Fruit fly (Drosophila melanogaster) whole organism, embryonic: ENCODE results near the gene FipoQ.

Source experiments
- Abd-B ChIP-seq: fragments of 200-800 bp; sonication (Bioruptor generic); optimal IDR thresholded peaks from 2 replicates; lab custom pipeline; 2018; ENCODE audit warnings: missing biosample characterization, mild to moderate bottlenecking, missing genetic modification characterization, moderate library complexity
- Aef1 ChIP-seq: fragments of 200-800 bp; sonication (Bioruptor generic); IDR thresholded peaks from 3 replicates; pipeline ENCODE4 v1.3.6; 2022; ENCODE audit warnings: missing biosample characterization, missing genetic modification characterization
- CG11093 ChIP-seq: fragments of 200-800 bp; sonication (Bioruptor generic); IDR thresholded peaks from 3 replicates; pipeline ENCODE4 v1.3.6; 2022; ENCODE audit warnings: missing biosample characterization, missing genetic modification characterization
- CG11398 ChIP-seq: fragments of 200-800 bp; sonication (Bioruptor generic); optimal IDR thresholded peaks from 2 replicates; lab custom pipeline; 2016; ENCODE audit warnings: missing biosample characterization, missing genetic modification characterization
- CG11695 ChIP-seq: fragments of 200-800 bp; sonication (Bioruptor generic); IDR thresholded peaks from 3 replicates; pipeline ENCODE4 v1.3.6; 2022; ENCODE audit warnings: missing biosample characterization, missing genetic modification characterization
- CG13775 ChIP-seq: fragments of 200-800 bp; sonication (Bioruptor generic); optimal IDR thresholded peaks from 3 replicates; lab custom pipeline; 2017; ENCODE audit warnings: missing biosample characterization, mild to moderate bottlenecking, missing genetic modification characterization
- CG17328 ChIP-seq: fragments of 200-800 bp; sonication (Bioruptor generic); IDR thresholded peaks from 2 replicates; pipeline ENCODE4 v1.3.6; 2022; ENCODE audit warnings: missing biosample characterization, missing genetic modification characterization
- CG17359 ChIP-seq: fragments of 200-800 bp; sonication (Bioruptor generic); optimal IDR thresholded peaks from 3 replicates; lab custom pipeline; 2018; ENCODE audit warnings: missing biosample characterization, mild to moderate bottlenecking, missing genetic modification characterization, moderate library complexity
- CG18764 ChIP-seq: fragments of 200-800 bp; sonication (Bioruptor generic); optimal IDR thresholded peaks from 3 replicates; lab custom pipeline; 2016; ENCODE audit warnings: missing biosample characterization, missing genetic modification characterization
- CG3065 ChIP-seq: fragments of 200-800 bp; sonication (Bioruptor generic); optimal IDR thresholded peaks from 2 replicates; lab custom pipeline; 2016; ENCODE audit warnings: missing biosample characterization, missing genetic modification characterization
- CG42726 ChIP-seq: fragments of 200-800 bp; sonication (Bioruptor generic); IDR thresholded peaks from 2 replicates; pipeline ENCODE4 v1.3.6; 2022; ENCODE audit warnings: missing biosample characterization, missing genetic modification characterization; ENCODE audit not compliant: partially characterized antibody
- CG4424 ChIP-seq: fragments of 200-800 bp; sonication (Bioruptor generic); optimal IDR thresholded peaks from 3 replicates; lab custom pipeline; 2016; ENCODE audit warnings: missing biosample characterization, missing genetic modification characterization
- CG4854 ChIP-seq: fragments of 200-800 bp; sonication (Bioruptor generic); optimal IDR thresholded peaks from 2 replicates; lab custom pipeline; 2016; ENCODE audit warnings: missing biosample characterization, missing genetic modification characterization, inconsistent platforms
- CG6813 ChIP-seq: fragments of 200-800 bp; sonication (Bioruptor generic); optimal IDR thresholded peaks from 2 replicates; lab custom pipeline; 2017; ENCODE audit warnings: missing biosample characterization, missing genetic modification characterization, mild to moderate bottlenecking, moderate library complexity, missing genetic modification reagents
- CG7928 ChIP-seq: fragments of 200-800 bp; sonication (Bioruptor generic); optimal IDR thresholded peaks from 2 replicates; lab custom pipeline; 2017; ENCODE audit warnings: missing biosample characterization, mild to moderate bottlenecking, missing genetic modification characterization
- CG7987 ChIP-seq: fragments of 200-800 bp; sonication (Bioruptor generic); optimal IDR thresholded peaks from 2 replicates; lab custom pipeline; 2018; ENCODE audit warnings: missing biosample characterization, mild to moderate bottlenecking, missing genetic modification characterization, moderate library complexity
- CG8359 ChIP-seq: fragments of 200-800 bp; sonication (Bioruptor generic); optimal IDR thresholded peaks from 2 replicates; lab custom pipeline; 2017; ENCODE audit warnings: missing biosample characterization, mild to moderate bottlenecking, missing genetic modification characterization, borderline replicate concordance
- CG8388 ChIP-seq: fragments of 200-800 bp; sonication (Bioruptor generic); optimal IDR thresholded peaks from 2 replicates; lab custom pipeline; 2019; ENCODE audit warnings: missing biosample characterization, mild to moderate bottlenecking, missing genetic modification characterization, moderate library complexity
- CG9932 ChIP-seq: fragments of 200-800 bp; sonication (Bioruptor generic); IDR thresholded peaks from 2 replicates; pipeline ENCODE4 v1.3.6; 2022; ENCODE audit warnings: missing biosample characterization, missing genetic modification characterization
- CkIIα-i1 ChIP-seq: fragments of 200-800 bp; sonication (Bioruptor generic); IDR thresholded peaks from 2 replicates; pipeline ENCODE4 v1.3.6; 2022; ENCODE audit warnings: missing biosample characterization, missing genetic modification characterization
- Dek ChIP-seq: fragments of 200-800 bp; sonication (Bioruptor generic); optimal IDR thresholded peaks from 3 replicates; lab custom pipeline; 2019; ENCODE audit warnings: missing biosample characterization, mild to moderate bottlenecking, missing genetic modification characterization, moderate library complexity
- Dip3 ChIP-seq: fragments of 200-800 bp; sonication (Bioruptor generic); optimal IDR thresholded peaks from 3 replicates; lab custom pipeline; 2016; ENCODE audit warnings: missing biosample characterization, missing genetic modification characterization
- Hr39 ChIP-seq: fragments of >200 bp; optimal IDR thresholded peaks from 2 replicates; lab custom pipeline; 2017
- Mrtf ChIP-seq: fragments of 200-800 bp; sonication (Bioruptor generic); IDR thresholded peaks from 3 replicates; pipeline ENCODE4 v1.3.6; 2022; ENCODE audit warnings: missing biosample characterization, missing genetic modification characterization
- Nf-YA ChIP-seq: fragments of 200-800 bp; sonication (Bioruptor generic); IDR thresholded peaks from 2 replicates; pipeline ENCODE4 v1.3.6; 2022; ENCODE audit warnings: missing biosample characterization, missing genetic modification characterization
- Poxn ChIP-seq: fragments of 200-800 bp; sonication (Bioruptor generic); IDR thresholded peaks from 2 replicates; pipeline ENCODE4 v1.3.6; 2022; ENCODE audit warnings: missing biosample characterization, missing genetic modification characterization
- Rfx ChIP-seq: fragments of 200-800 bp; sonication (Bioruptor generic); IDR thresholded peaks from 2 replicates; pipeline ENCODE4 v1.3.6; 2022; ENCODE audit warnings: missing biosample characterization, missing genetic modification characterization
- Scr ChIP-seq: fragments of 200-800 bp; sonication (Bioruptor generic); IDR thresholded peaks from 2 replicates; pipeline ENCODE4 v1.3.6; 2022; ENCODE audit warnings: missing biosample characterization, missing genetic modification characterization; ENCODE audit not compliant: partially characterized antibody
- Tbp ChIP-seq: fragments of >200 bp; optimal IDR thresholded peaks from 2 replicates; lab custom pipeline; 2018; ENCODE audit warnings: missing biosample characterization, missing genetic modification characterization
- ase ChIP-seq: fragments of 200-800 bp; sonication (Bioruptor generic); IDR thresholded peaks from 3 replicates; pipeline ENCODE4 v1.3.6; 2022; ENCODE audit warnings: missing biosample characterization, missing genetic modification characterization
- btn ChIP-seq: fragments of 200-800 bp; sonication (Bioruptor generic); optimal IDR thresholded peaks from 2 replicates; lab custom pipeline; 2016; ENCODE audit warnings: missing biosample characterization, missing genetic modification characterization
- cato ChIP-seq: fragments of 200-800 bp; sonication (Bioruptor generic); optimal IDR thresholded peaks from 2 replicates; lab custom pipeline; 2016; ENCODE audit warnings: missing biosample characterization, missing genetic modification characterization, borderline replicate concordance
- caup ChIP-seq: fragments of 200-800 bp; sonication (Bioruptor generic); optimal IDR thresholded peaks from 3 replicates; lab custom pipeline; 2017; ENCODE audit warnings: missing biosample characterization, mild to moderate bottlenecking, missing genetic modification characterization, moderate library complexity; ENCODE audit not compliant: severe bottlenecking
- cg ChIP-seq: fragments of 200-800 bp; sonication (Bioruptor generic); optimal IDR thresholded peaks from 3 replicates; lab custom pipeline; 2019; ENCODE audit warnings: missing biosample characterization, mild to moderate bottlenecking, missing genetic modification characterization, moderate library complexity
- ci ChIP-seq: fragments of 200-800 bp; sonication (Bioruptor generic); IDR thresholded peaks from 3 replicates; pipeline ENCODE4 v1.3.6; 2022; ENCODE audit warnings: missing biosample characterization, missing genetic modification characterization
- da ChIP-seq: fragments of 200-800 bp; sonication (Bioruptor generic); optimal IDR thresholded peaks from 2 replicates; lab custom pipeline; 2016; ENCODE audit warnings: missing biosample characterization, missing genetic modification characterization
- dan ChIP-seq: fragments of 200-800 bp; sonication (Bioruptor generic); IDR thresholded peaks from 2 replicates; pipeline ENCODE4 v1.3.6; 2022; ENCODE audit warnings: missing biosample characterization, missing genetic modification characterization
- dm ChIP-seq: fragments of 200-800 bp; sonication (Bioruptor generic); optimal IDR thresholded peaks from 3 replicates; lab custom pipeline; 2016; ENCODE audit warnings: missing biosample characterization, missing genetic modification characterization
- dmrt11E ChIP-seq: fragments of 200-800 bp; sonication (Bioruptor generic); optimal IDR thresholded peaks from 3 replicates; lab custom pipeline; 2018; ENCODE audit warnings: missing biosample characterization, mild to moderate bottlenecking, missing genetic modification characterization, moderate library complexity
- fd96Cb ChIP-seq: fragments of 200-800 bp; sonication (Bioruptor generic); optimal IDR thresholded peaks from 2 replicates; lab custom pipeline; 2018; ENCODE audit warnings: missing biosample characterization, mild to moderate bottlenecking, missing genetic modification characterization, moderate library complexity
- gce ChIP-seq: fragments of 200-800 bp; sonication (Bioruptor generic); IDR thresholded peaks from 3 replicates; pipeline ENCODE4 v1.3.6; 2022; ENCODE audit warnings: missing biosample characterization, missing genetic modification characterization
- gem ChIP-seq: fragments of 200-800 bp; sonication (Bioruptor generic); optimal IDR thresholded peaks from 2 replicates; lab custom pipeline; 2019; ENCODE audit warnings: missing biosample characterization, mild to moderate bottlenecking, missing genetic modification characterization, moderate library complexity
- lilli ChIP-seq: fragments of 200-800 bp; sonication (Bioruptor generic); optimal IDR thresholded peaks from 3 replicates; lab custom pipeline; 2016; ENCODE audit warnings: missing biosample characterization, missing genetic modification characterization
- nerfin-1 ChIP-seq: fragments of 200-800 bp; sonication (Bioruptor generic); optimal IDR thresholded peaks from 3 replicates; lab custom pipeline; 2019; ENCODE audit warnings: missing biosample characterization, mild to moderate bottlenecking, missing genetic modification characterization, moderate library complexity
- onecut ChIP-seq: fragments of 200-800 bp; sonication (Bioruptor generic); IDR thresholded peaks from 2 replicates; pipeline ENCODE4 v1.3.6; 2022; ENCODE audit warnings: missing biosample characterization, missing genetic modification characterization
- otp ChIP-seq: fragments of 200-800 bp; sonication (Bioruptor generic); IDR thresholded peaks from 3 replicates; pipeline ENCODE4, ENCODE4 v1.3.6; 2022; ENCODE audit warnings: missing biosample characterization, missing genetic modification characterization
- salm ChIP-seq: fragments of 200-800 bp; sonication (Bioruptor generic); optimal IDR thresholded peaks from 2 replicates; lab custom pipeline; 2018; ENCODE audit warnings: missing biosample characterization, mild to moderate bottlenecking, missing genetic modification characterization
- slbo ChIP-seq: fragments of 200-800 bp; sonication (Bioruptor generic); IDR thresholded peaks from 2 replicates; pipeline ENCODE4 v1.3.6; 2022; ENCODE audit warnings: missing biosample characterization, missing genetic modification characterization
- stc ChIP-seq: fragments of 200-800 bp; sonication (Bioruptor generic); IDR thresholded peaks from 2 replicates; pipeline ENCODE4 v1.3.6; 2022; ENCODE audit warnings: missing biosample characterization, missing genetic modification characterization
- unc-4 ChIP-seq: fragments of 200-800 bp; sonication (Bioruptor generic); IDR thresholded peaks from 2 replicates; pipeline ENCODE4 v1.3.6; 2022; ENCODE audit warnings: missing biosample characterization, missing genetic modification characterization; ENCODE audit not compliant: partially characterized antibody

FipoQ gene

DNA sequence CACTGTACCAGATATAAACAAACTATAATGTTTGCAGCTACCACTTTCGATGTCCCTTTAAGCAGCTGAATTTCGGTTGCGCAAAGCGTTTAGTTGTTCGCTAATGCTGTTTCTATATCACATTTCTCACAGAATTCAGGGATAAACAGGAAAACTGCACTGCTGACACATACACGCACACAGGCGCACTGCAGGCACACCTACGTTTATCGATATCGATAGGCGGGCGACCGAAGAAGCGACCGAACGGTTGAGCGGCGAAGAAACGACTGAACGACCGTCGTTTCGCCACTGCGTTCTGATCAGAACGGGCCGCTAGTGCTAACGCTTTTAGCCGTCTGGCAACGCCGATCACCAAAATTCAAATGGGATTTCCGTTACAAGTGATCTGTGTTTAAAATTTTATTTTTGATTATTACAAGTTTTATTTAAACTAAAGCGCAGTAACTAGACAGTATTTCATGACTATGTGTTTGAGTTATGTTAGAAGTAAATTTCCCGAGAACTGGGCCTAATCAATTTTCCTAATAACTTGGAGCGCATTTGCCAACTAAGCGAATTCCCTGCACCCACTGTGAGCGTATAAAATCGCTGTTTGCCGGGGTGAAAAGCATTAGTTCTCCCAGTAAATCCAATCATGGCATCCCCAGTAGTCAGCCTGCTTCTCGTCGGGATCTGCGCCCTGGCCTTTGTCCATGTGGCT, 1.2 kb upstream of the FipoQ start, which contains the start of the genes CG2310 and Diedel (continued):
- peak; percentile 18 for TF ChIP-seq dmrt11E (tag; lab: Kevin White, UChicago)
- peak; percentile 69 for TF ChIP-seq ci (GFP tag; lab: Robert Waterston, UW)
- peak; percentile 37 for TF ChIP-seq CG18764 (GFP tag; lab: Kevin White, UChicago)
- TF ChIP-seq onecut, result no peak
- TF ChIP-seq Poxn, result no peak
- TF ChIP-seq nerfin-1, result peak; percentile 16
- no peak for TF ChIP-seq CkIIα-i1 (GFP tag; lab: Robert Waterston, UW)
- TF ChIP-seq cg (GFP tag; lab: Kevin White, UChicago), result peak; percentile 98
- TF ChIP-seq CG11695 (GFP tag; lab: Robert Waterston, UW), result no peak
- no peak for TF ChIP-seq fd96Cb (tag; lab: Kevin White, UChicago)
- peak; percentile 24 for TF ChIP-seq dm (GFP tag; lab: Kevin White, UChicago)
- TF ChIP-seq Aef1, result no peak
- TF ChIP-seq Dip3 (GFP tag; lab: Kevin White, UChicago), result no peak
- no peak for TF ChIP-seq CG4854 (GFP tag; lab: Kevin White, UChicago)
- TF ChIP-seq Rfx (GFP tag; lab: Robert Waterston, UW), result peak; percentile 51; the same call in 1 of the 2 replicates
- TF ChIP-seq da (GFP tag; lab: Kevin White, UChicago), result no peak
- peak; percentile 5 for TF ChIP-seq CG7987 (GFP tag; lab: Kevin White, UChicago)
- TF ChIP-seq ase (GFP tag; lab: Robert Waterston, UW), result 0 out of 3 replicates have a peak, but pooled peaks have one; percentile 6
- no peak for TF ChIP-seq CG11398 (GFP tag; lab: Kevin White, UChicago)
- TF ChIP-seq slbo (GFP tag; lab: Robert Waterston, UW), result no peak
- no peak for TF ChIP-seq cato (GFP tag; lab: Kevin White, UChicago)
- peak; percentile 7 for TF ChIP-seq CG7928 (GFP tag; lab: Kevin White, UChicago)
- TF ChIP-seq Scr (GFP tag; lab: Robert Waterston, UW), result peak; percentile 50; the same call in 1 of the 2 replicates
- no peak for TF ChIP-seq lilli (GFP tag; lab: Kevin White, UChicago)
- TF ChIP-seq Nf-YA (GFP tag; lab: Robert Waterston, UW), result no peak
- no peak for TF ChIP-seq otp (GFP tag; lab: Robert Waterston, UW)
- TF ChIP-seq CG6813 (GFP tag; lab: Kevin White, UChicago), result no peak
- no peak for TF ChIP-seq caup (GFP tag; lab: Kevin White, UChicago)
- no peak for TF ChIP-seq Tbp (GFP tag; lab: Kevin White, UChicago)
- peak; percentile 2 for TF ChIP-seq CG13775 (GFP tag; lab: Kevin White, UChicago)
- no peak for TF ChIP-seq Mrtf (GFP tag; lab: Robert Waterston, UW)
- 0 out of 2 replicates have a peak, but pooled peaks have one; percentile 36 for TF ChIP-seq CG17328
- no peak for TF ChIP-seq salm (tag; lab: Kevin White, UChicago)
- peak; percentile 39 for TF ChIP-seq CG9932
- no peak for TF ChIP-seq stc
- TF ChIP-seq dan (GFP tag; lab: Robert Waterston, UW), result no peak
- TF ChIP-seq Hr39, result no peak
- TF ChIP-seq Abd-B, result no peak
- peak; percentile 35 for TF ChIP-seq unc-4 (GFP tag; lab: Robert Waterston, UW)
- TF ChIP-seq CG17359 (tag; lab: Kevin White, UChicago), result no peak
- TF ChIP-seq CG11093 (GFP tag; lab: Robert Waterston, UW), result no peak
- no peak for TF ChIP-seq CG8388 (GFP tag; lab: Kevin White, UChicago)
- no peak for TF ChIP-seq btn
- peak; percentile 45; the same call in 1 of the 2 replicates for TF ChIP-seq CG42726
- no peak for TF ChIP-seq CG4424 (GFP tag; lab: Kevin White, UChicago)
- TF ChIP-seq gce, result no peak
- peak; percentile 0 for TF ChIP-seq CG3065 (GFP tag; lab: Kevin White, UChicago)
- no peak for TF ChIP-seq Dek (tag; lab: Kevin White, UChicago)
- TF ChIP-seq gem, result no peak
- no peak for TF ChIP-seq CG8359 (GFP tag; lab: Kevin White, UChicago)
